Fruit fly (Drosophila melanogaster) whole organism, embryonic: ENCODE measurements around the gene lgs.

Source experiments
- Asciz ChIP-seq: fragments of 200-800 bp; sonication (Bioruptor generic); optimal IDR thresholded peaks from 2 replicates; lab custom pipeline; 2017; ENCODE audit warnings: missing biosample characterization, mild to moderate bottlenecking, missing genetic modification characterization, missing genetic modification reagents
- Atf3 ChIP-seq: fragments of 200-800 bp; sonication (Bioruptor generic); optimal IDR thresholded peaks from 3 replicates; lab custom pipeline; 2016; ENCODE audit warnings: missing biosample characterization, missing genetic modification characterization
- CG10431 ChIP-seq: fragments of 200-800 bp; sonication (Bioruptor generic); optimal IDR thresholded peaks from 3 replicates; lab custom pipeline; 2018; ENCODE audit warnings: missing biosample characterization, mild to moderate bottlenecking, missing genetic modification characterization
- CG12299 ChIP-seq: fragments of 200-800 bp; sonication (Bioruptor generic); optimal IDR thresholded peaks from 2 replicates; lab custom pipeline; 2018; ENCODE audit warnings: missing biosample characterization, mild to moderate bottlenecking, missing genetic modification characterization
- CG13296 ChIP-seq: fragments of 200-800 bp; sonication (Bioruptor generic); optimal IDR thresholded peaks from 3 replicates; lab custom pipeline; 2018; ENCODE audit warnings: missing biosample characterization, mild to moderate bottlenecking, missing genetic modification characterization
- CG14441 ChIP-seq: fragments of 200-800 bp; sonication (Bioruptor generic); IDR thresholded peaks from 2 replicates; pipeline ENCODE4 v1.3.6; 2022; ENCODE audit warnings: missing biosample characterization, missing genetic modification characterization
- CG14965 ChIP-seq: fragments of 200-800 bp; sonication (Bioruptor generic); optimal IDR thresholded peaks from 2 replicates; lab custom pipeline; 2016; ENCODE audit warnings: missing biosample characterization, missing genetic modification characterization, borderline replicate concordance
- CG15011 ChIP-seq: fragments of 200-800 bp; sonication (Bioruptor generic); optimal IDR thresholded peaks from 3 replicates; lab custom pipeline; 2018; ENCODE audit warnings: missing biosample characterization, mild to moderate bottlenecking, missing genetic modification characterization
- CG17802 ChIP-seq: fragments of 200-800 bp; sonication (Bioruptor generic); optimal IDR thresholded peaks from 2 replicates; lab custom pipeline; 2018; ENCODE audit warnings: missing biosample characterization, mild to moderate bottlenecking, missing genetic modification characterization, moderate library complexity
- CG17829 ChIP-seq: fragments of 200-800 bp; optimal IDR thresholded peaks from 2 replicates; lab custom pipeline; 2019; ENCODE audit warnings: missing biosample characterization, mild to moderate bottlenecking, missing genetic modification characterization, moderate library complexity
- CG18476 ChIP-seq: fragments of 200-800 bp; sonication (Bioruptor generic); optimal IDR thresholded peaks from 2 replicates; lab custom pipeline; 2016; ENCODE audit warnings: missing biosample characterization, mild to moderate bottlenecking, missing genetic modification characterization
- CG3065 ChIP-seq: fragments of 200-800 bp; sonication (Bioruptor generic); optimal IDR thresholded peaks from 2 replicates; lab custom pipeline; 2016; ENCODE audit warnings: missing biosample characterization, missing genetic modification characterization
- CG34224 ChIP-seq: fragments of 200-800 bp; sonication (Bioruptor generic); IDR thresholded peaks from 3 replicates; pipeline ENCODE4 v1.3.6; 2022; ENCODE audit warnings: missing biosample characterization, missing genetic modification characterization; ENCODE audit not compliant: partially characterized antibody
- CG5245 ChIP-seq: fragments of 200-800 bp; sonication (Bioruptor generic); optimal IDR thresholded peaks from 3 replicates; lab custom pipeline; 2016; ENCODE audit warnings: missing biosample characterization, missing genetic modification characterization
- CG9215 ChIP-seq: fragments of 200-800 bp; sonication (Bioruptor generic); IDR thresholded peaks from 2 replicates; pipeline ENCODE4 v1.3.6; 2022; ENCODE audit warnings: missing biosample characterization, missing genetic modification characterization
- CrebB ChIP-seq: fragments of 200-800 bp; sonication (Bioruptor generic); optimal IDR thresholded peaks from 3 replicates; lab custom pipeline; 2018; ENCODE audit warnings: missing biosample characterization, mild to moderate bottlenecking, missing genetic modification characterization
- D19B ChIP-seq: fragments of 200-800 bp; sonication (Bioruptor generic); optimal IDR thresholded peaks from 2 replicates; lab custom pipeline; 2017; ENCODE audit warnings: missing biosample characterization, mild to moderate bottlenecking, missing genetic modification characterization
- E2f1 ChIP-seq: fragments of 200-800 bp; sonication (Bioruptor generic); IDR thresholded peaks from 2 replicates; pipeline ENCODE4 v1.3.6; 2022; ENCODE audit warnings: missing biosample characterization, missing genetic modification characterization
- Ets65A ChIP-seq: fragments of 200-800 bp; sonication (Bioruptor generic); peaks from one replicate; lab custom pipeline; 2016; ENCODE audit warnings: missing biosample characterization, missing genetic modification characterization
- HLH54F ChIP-seq: fragments of 200-800 bp; sonication (Bioruptor generic); optimal IDR thresholded peaks from 3 replicates; lab custom pipeline; 2016; ENCODE audit warnings: missing biosample characterization, missing genetic modification characterization
- Lhr ChIP-seq: fragments of 200-800 bp; sonication (Bioruptor generic); optimal IDR thresholded peaks from 3 replicates; lab custom pipeline; 2017; ENCODE audit warnings: mild to moderate bottlenecking, missing biosample characterization, missing genetic modification reagents, missing genetic modification characterization
- NK7.1 ChIP-seq: fragments of 200-800 bp; sonication (Bioruptor generic); optimal IDR thresholded peaks from 3 replicates; lab custom pipeline; 2016; ENCODE audit warnings: missing biosample characterization, missing genetic modification characterization
- Neu2 ChIP-seq: fragments of 200-800 bp; sonication (Bioruptor generic); optimal IDR thresholded peaks from 3 replicates; lab custom pipeline; 2016; ENCODE audit warnings: missing biosample characterization, missing genetic modification characterization, borderline replicate concordance
- Nf-YC ChIP-seq: fragments of 200-800 bp; optimal IDR thresholded peaks from 3 replicates; lab custom pipeline; 2019; ENCODE audit warnings: missing biosample characterization, mild to moderate bottlenecking, missing genetic modification characterization, moderate library complexity
- Sox100B ChIP-seq: fragments of 200-800 bp; sonication (Bioruptor generic); optimal IDR thresholded peaks from 3 replicates; lab custom pipeline; 2018; ENCODE audit warnings: missing biosample characterization, mild to moderate bottlenecking, missing genetic modification characterization
- Taf1 ChIP-seq: fragments of 200-800 bp; sonication (Bioruptor generic); IDR thresholded peaks from 2 replicates; pipeline ENCODE4 v1.3.6; 2022; ENCODE audit warnings: missing biosample characterization, missing genetic modification characterization
- Trl ChIP-seq, 3 experiments: fragments of >200 bp in 2 of 3; fragments of 200-800 bp in 1 of 3; sonication (Bioruptor generic) in 1 of 3; optimal IDR thresholded peaks; 2 replicates in 1 of 3; 3 replicates in 2 of 3; lab custom pipeline; 2016 to 2017; ENCODE audit warnings: missing biosample characterization in 1 of 3, missing genetic modification characterization in 1 of 3
- bbx ChIP-seq: fragments of 200-800 bp; sonication (Bioruptor generic); IDR thresholded peaks from 2 replicates; pipeline ENCODE4 v1.3.6; 2022; ENCODE audit warnings: missing biosample characterization, missing genetic modification characterization; ENCODE audit not compliant: partially characterized antibody
- croc ChIP-seq: fragments of 200-800 bp; sonication (Bioruptor generic); conservative IDR thresholded peaks from 3 replicates; pipeline ENCODE4 v1.3.6; 2022; ENCODE audit warnings: missing biosample characterization, missing genetic modification characterization
- crp ChIP-seq, 2 experiments: fragments of 200-800 bp; sonication (Bioruptor generic); optimal IDR thresholded peaks; 2 replicates in 1 of 2; 3 replicates in 1 of 2; lab custom pipeline; 2017; ENCODE audit warnings: missing biosample characterization in 2 of 2, missing genetic modification characterization in 2 of 2, mild to moderate bottlenecking in 1 of 2, moderate library complexity in 1 of 2
- en ChIP-seq: fragments of 200-800 bp; sonication (Bioruptor generic); optimal IDR thresholded peaks from 2 replicates; lab custom pipeline; 2016; ENCODE audit warnings: missing biosample characterization, missing genetic modification characterization
- esg ChIP-seq: fragments of 200-800 bp; sonication (Bioruptor generic); conservative IDR thresholded peaks from 2 replicates; pipeline ENCODE4 v1.3.6; 2022; ENCODE audit warnings: missing biosample characterization, missing genetic modification characterization
- fd96Cb ChIP-seq: fragments of 200-800 bp; sonication (Bioruptor generic); optimal IDR thresholded peaks from 2 replicates; lab custom pipeline; 2018; ENCODE audit warnings: missing biosample characterization, mild to moderate bottlenecking, missing genetic modification characterization, moderate library complexity
- gcm ChIP-seq: fragments of 200-800 bp; sonication (Bioruptor generic); optimal IDR thresholded peaks from 2 replicates; lab custom pipeline; 2019; ENCODE audit warnings: missing biosample characterization, mild to moderate bottlenecking, missing genetic modification characterization, moderate library complexity
- gem ChIP-seq: fragments of 200-800 bp; sonication (Bioruptor generic); optimal IDR thresholded peaks from 2 replicates; lab custom pipeline; 2019; ENCODE audit warnings: missing biosample characterization, mild to moderate bottlenecking, missing genetic modification characterization, moderate library complexity
- gsb-n ChIP-seq: fragments of 200-800 bp; sonication (Bioruptor generic); optimal IDR thresholded peaks from 3 replicates; lab custom pipeline; 2018; ENCODE audit warnings: missing biosample characterization, mild to moderate bottlenecking, missing genetic modification characterization
- hkb ChIP-seq, 2 experiments: fragments of 200-800 bp in 1 of 2; fragments of >200 bp in 1 of 2; sonication (Bioruptor generic) in 1 of 2; IDR thresholded peaks in 1 of 2; optimal IDR thresholded peaks in 1 of 2; 2 replicates each; pipeline versions ENCODE4 v1.3.6 to Lab custom; 2017 to 2022; ENCODE audit warnings: missing biosample characterization in 1 of 2, missing genetic modification characterization in 1 of 2
- hth ChIP-seq: fragments of >200 bp; optimal IDR thresholded peaks from 2 replicates; lab custom pipeline; 2017; ENCODE audit warnings: inconsistent platforms
- luna ChIP-seq: fragments of 200-800 bp; sonication (Bioruptor generic); optimal IDR thresholded peaks from 2 replicates; lab custom pipeline; 2016; ENCODE audit warnings: missing biosample characterization, missing genetic modification characterization
- p53 ChIP-seq: fragments of 200-800 bp; sonication (Bioruptor generic); optimal IDR thresholded peaks from 2 replicates; lab custom pipeline; 2016; ENCODE audit warnings: missing biosample characterization, missing genetic modification characterization
- peb ChIP-seq: fragments of 200-800 bp; sonication (Bioruptor generic); IDR thresholded peaks from 2 replicates; pipeline ENCODE4 v1.3.6; 2022; ENCODE audit warnings: missing biosample characterization, missing genetic modification characterization
- pros ChIP-seq: fragments of 200-800 bp; sonication (Bioruptor generic); optimal IDR thresholded peaks from 3 replicates; lab custom pipeline; 2019; ENCODE audit warnings: missing biosample characterization, mild to moderate bottlenecking, missing genetic modification characterization, moderate library complexity
- schlank ChIP-seq: fragments of 200-800 bp; sonication (Bioruptor generic); optimal IDR thresholded peaks from 2 replicates; lab custom pipeline; 2018; ENCODE audit warnings: missing biosample characterization, mild to moderate bottlenecking, missing genetic modification characterization
- scrt ChIP-seq: fragments of 200-800 bp; sonication (Bioruptor generic); optimal IDR thresholded peaks from 2 replicates; lab custom pipeline; 2018; ENCODE audit warnings: missing biosample characterization, mild to moderate bottlenecking, missing genetic modification characterization, moderate library complexity
- seq ChIP-seq: fragments of 200-800 bp; sonication (Bioruptor generic); IDR thresholded peaks from 2 replicates; pipeline ENCODE4 v1.3.6; 2022; ENCODE audit warnings: missing biosample characterization, missing genetic modification characterization
- sob ChIP-seq: fragments of 200-800 bp; sonication (Bioruptor generic); IDR thresholded peaks from 2 replicates; pipeline ENCODE4 v1.3.6; 2022; ENCODE audit warnings: missing biosample characterization, missing genetic modification characterization
- vvl ChIP-seq: fragments of 200-800 bp; sonication (Bioruptor generic); IDR thresholded peaks from 2 replicates; pipeline ENCODE4 v1.3.6; 2022; ENCODE audit warnings: missing biosample characterization, missing genetic modification characterization
- zen ChIP-seq: fragments of 200-800 bp; sonication (Bioruptor generic); optimal IDR thresholded peaks from 3 replicates; lab custom pipeline; 2018; ENCODE audit warnings: missing biosample characterization, mild to moderate bottlenecking, missing genetic modification characterization, moderate library complexity
- zf30C ChIP-seq: fragments of 200-800 bp; sonication (Bioruptor generic); optimal IDR thresholded peaks from 3 replicates; lab custom pipeline; 2018; ENCODE audit warnings: missing biosample characterization, mild to moderate bottlenecking, missing genetic modification characterization
- zfh2 ChIP-seq: fragments of 200-800 bp; sonication (Bioruptor generic); optimal IDR thresholded peaks from 2 replicates; lab custom pipeline; 2016; ENCODE audit warnings: missing biosample characterization, missing genetic modification characterization

The lgs gene

DNA sequence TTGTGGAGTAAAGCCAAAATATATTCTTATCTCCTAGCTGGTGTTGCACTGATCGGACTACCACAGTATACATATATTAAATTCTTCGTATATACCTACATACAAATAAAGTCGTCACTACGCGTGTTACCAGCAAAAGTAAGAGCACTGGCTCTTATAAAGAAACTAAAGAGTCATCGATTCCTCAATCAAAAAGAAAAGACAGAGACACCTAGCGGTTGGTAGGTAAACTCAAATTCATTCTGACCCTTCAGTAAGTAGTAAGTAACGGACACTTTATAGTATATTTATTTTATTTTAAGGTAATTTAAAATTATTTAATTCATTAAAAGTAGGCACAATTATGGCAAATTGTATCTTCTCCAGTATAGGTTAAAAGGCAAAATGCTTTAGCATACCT, 39.4 kb downstream of the lgs start (continued):
- TF ChIP-seq p53 (GFP tag; lab: Kevin White, UChicago) (no peak), fd96Cb (no peak), zfh2 (GFP tag; lab: Kevin White, UChicago) (no peak), CG18476 (GFP tag; lab: Kevin White, UChicago) (no peak), Asciz (GFP tag; lab: Kevin White, UChicago) (peak; percentile 74), gem (tag; lab: Kevin White, UChicago) (peak; percentile 35), pros (GFP tag; lab: Kevin White, UChicago) (no peak), CG17829 (tag; lab: Kevin White, UChicago) (peak; percentile 59), scrt (GFP tag; lab: Kevin White, UChicago) (peak; percentile 11), E2f1 (GFP tag; lab: Robert Waterston, UW) (no peak), sob (GFP tag; lab: Robert Waterston, UW) (no peak; the same call in 1 of the 2 replicates), Neu2 (GFP tag; lab: Kevin White, UChicago) (no peak), CG14965 (GFP tag; lab: Kevin White, UChicago) (peak; percentile 96), gcm (GFP tag; lab: Kevin White, UChicago) (peak; percentile 62), zf30C (GFP tag; lab: Kevin White, UChicago) (peak; percentile 11), zen (tag; lab: Kevin White, UChicago) (peak; percentile 45), schlank (tag; lab: Kevin White, UChicago) (no peak), CG34224 (GFP tag; lab: Robert Waterston, UW) (no peak), vvl (GFP tag; lab: Robert Waterston, UW) (peak; percentile 53; the same call in 1 of the 2 replicates), CG3065 (GFP tag; lab: Kevin White, UChicago) (no peak), bbx (no peak), gsb-n (tag; lab: Kevin White, UChicago) (peak; percentile 51), peb (GFP tag; lab: Robert Waterston, UW) (no peak), NK7.1 (no peak), CrebB (tag; lab: Kevin White, UChicago) (peak; percentile 28), hkb (optimal IDR thresholded peaks at IDR 0.05; lab: Kevin White, UChicago) (no peak), hkb (GFP tag; IDR thresholded peaks at IDR 0.05; lab: Robert Waterston, UW) (peak; percentile 28; the same call in 1 of the 2 replicates), CG15011 (GFP tag; lab: Kevin White, UChicago) (peak; percentile 44), crp (GFP tag; optimal IDR thresholded peaks at IDR 0.05; lab: Kevin White, UChicago) (no peak), CG13296 (GFP tag; lab: Kevin White, UChicago) (peak; percentile 69), CG12299 (tag; lab: Kevin White, UChicago) (no peak), seq (GFP tag; lab: Robert Waterston, UW) (no peak; the same call in 1 of the 2 replicates), Lhr (GFP tag; lab: Kevin White, UChicago) (peak; percentile 1), luna (GFP tag; lab: Kevin White, UChicago) (no peak), Trl (optimal IDR thresholded peaks at IDR 0.05; lab: Kevin White, UChicago) (peak; percentile 47 to 56), Trl (GFP tag; optimal IDR thresholded peaks at IDR 0.05; lab: Kevin White, UChicago) (peak; percentile 33), CG10431 (GFP tag; lab: Kevin White, UChicago) (peak; percentile 71), Atf3 (no peak), Nf-YC (tag; lab: Kevin White, UChicago) (peak; percentile 59), HLH54F (GFP tag; lab: Kevin White, UChicago) (no peak), hth (lab: Kevin White, UChicago) (no peak), Sox100B (GFP tag; lab: Kevin White, UChicago) (peak; percentile 64), esg (no peak), croc (GFP tag; lab: Robert Waterston, UW) (no peak), Taf1 (GFP tag; lab: Robert Waterston, UW) (no peak), CG5245 (GFP tag; lab: Kevin White, UChicago) (peak; percentile 45), CG14441 (GFP tag; lab: Robert Waterston, UW) (no peak), CG17802 (tag; lab: Kevin White, UChicago) (no peak), en (GFP tag; lab: Kevin White, UChicago) (no peak), CG9215 (GFP tag; lab: Robert Waterston, UW) (no peak), D19B (peak; percentile 41), Ets65A (GFP tag; lab: Kevin White, UChicago) (no peak)
